Worm (Caenorhabditis elegans) whole organism, mixed stage, embryonic: ENCODE measurements around the gene npp-24.
A peak's percentile ranks its signal among the peaks of the same experiment; 100 is the strongest.
"Not testable (repeated sequence)": the region's sequence is repeated elsewhere in the genome, so short reads cannot be mapped to it uniquely, and the experiment has no call there.

ENCODE experiments used
- M03D4.4 ChIP-seq: sonication (generic microtip); optimal IDR thresholded peaks from 2 replicates; lab custom pipeline; 2017; ENCODE audit warnings: mild to moderate bottlenecking, missing genetic modification characterization, missing compliant biosample characterization
- bed-3 ChIP-seq: fragments of 200-800 bp; sonication (Bioruptor generic); optimal IDR thresholded peaks from 3 replicates; lab custom pipeline; 2018; ENCODE audit warnings: mild to moderate bottlenecking, missing genetic modification characterization, moderate library complexity, missing compliant biosample characterization
- blmp-1 ChIP-seq: fragments of 150-350 bp; optimal IDR thresholded peaks from 2 replicates; lab custom pipeline; 2014; ENCODE audit warnings: missing biosample characterization, missing genetic modification characterization
- ceh-39 ChIP-seq: fragments of 150-350 bp; optimal IDR thresholded peaks from 2 replicates; lab custom pipeline; 2014; ENCODE audit warnings: missing biosample characterization, missing genetic modification characterization
- ceh-43 ChIP-seq: fragments of 200-800 bp; sonication (Bioruptor generic); optimal IDR thresholded peaks from 2 replicates; lab custom pipeline; 2018; ENCODE audit warnings: mild to moderate bottlenecking, missing genetic modification characterization, moderate library complexity, missing compliant biosample characterization
- ceh-83 ChIP-seq: fragments of 200-800 bp; sonication (Bioruptor generic); optimal IDR thresholded peaks from 2 replicates; lab custom pipeline; 2018; ENCODE audit warnings: mild to moderate bottlenecking, missing genetic modification characterization, missing compliant biosample characterization
- ces-1 ChIP-seq: fragments of 150-350 bp; optimal IDR thresholded peaks from 2 replicates; lab custom pipeline; 2014; ENCODE audit warnings: missing biosample characterization, missing genetic modification reagents, missing genetic modification characterization
- cnd-1 ChIP-seq: fragments of 200-800 bp; sonication (Bioruptor generic); optimal IDR thresholded peaks from 2 replicates; lab custom pipeline; 2018; ENCODE audit warnings: mild to moderate bottlenecking, missing genetic modification characterization, missing compliant biosample characterization
- drap-1 ChIP-seq: fragments of 200-800 bp; sonication (Bioruptor generic); optimal IDR thresholded peaks from 3 replicates; lab custom pipeline; 2018; ENCODE audit warnings: mild to moderate bottlenecking, missing genetic modification characterization, missing compliant biosample characterization
- elt-1 ChIP-seq: sonication (generic microtip); optimal IDR thresholded peaks from 2 replicates; lab custom pipeline; 2017; ENCODE audit warnings: missing genetic modification characterization, mild to moderate bottlenecking, missing compliant biosample characterization, antibody characterized with exemption, moderate library complexity, borderline replicate concordance; ENCODE audit not compliant: insufficient read depth
- elt-3 ChIP-seq: fragments of 150-350 bp; optimal IDR thresholded peaks from 2 replicates; lab custom pipeline; 2014; ENCODE audit warnings: missing biosample characterization, missing genetic modification characterization
- flh-1 ChIP-seq: fragments of 200-800 bp; sonication (Bioruptor generic); optimal IDR thresholded peaks from 2 replicates; lab custom pipeline; 2018; ENCODE audit warnings: mild to moderate bottlenecking, missing genetic modification characterization, moderate library complexity, missing compliant biosample characterization
- ham-2 ChIP-seq: fragments of 200-800 bp; sonication (Bioruptor generic); optimal IDR thresholded peaks from 2 replicates; lab custom pipeline; 2018; ENCODE audit warnings: mild to moderate bottlenecking, missing genetic modification characterization, missing compliant biosample characterization
- hlh-1 ChIP-seq: fragments of 150-350 bp; optimal IDR thresholded peaks from 2 replicates; lab custom pipeline; 2014; ENCODE audit warnings: missing biosample characterization, missing genetic modification reagents, missing genetic modification characterization
- lin-13 ChIP-seq: fragments of 150-350 bp; optimal IDR thresholded peaks from 2 replicates; lab custom pipeline; 2014; ENCODE audit warnings: missing biosample characterization, missing genetic modification characterization
- lin-32 ChIP-seq: fragments of 200-800 bp; sonication (Bioruptor generic); optimal IDR thresholded peaks from 2 replicates; lab custom pipeline; 2018; ENCODE audit warnings: mild to moderate bottlenecking, missing genetic modification characterization, missing compliant biosample characterization
- lsy-2 ChIP-seq: fragments of 150-350 bp; optimal IDR thresholded peaks from 2 replicates; lab custom pipeline; 2014; ENCODE audit warnings: missing biosample characterization, missing genetic modification characterization
- mab-5 ChIP-seq: fragments of 150-350 bp; optimal IDR thresholded peaks from 2 replicates; lab custom pipeline; 2014; ENCODE audit warnings: missing biosample characterization, missing genetic modification characterization
- mep-1 ChIP-seq: fragments of 150-350 bp; optimal IDR thresholded peaks from 2 replicates; lab custom pipeline; 2017; ENCODE audit warnings: missing biosample characterization, missing genetic modification reagents, missing genetic modification characterization, inconsistent platforms
- mls-2 ChIP-seq: sonication (generic microtip); optimal IDR thresholded peaks from 2 replicates; lab custom pipeline; 2016; ENCODE audit warnings: mild to moderate bottlenecking, missing genetic modification characterization, moderate library complexity, missing compliant biosample characterization
- nhr-12 ChIP-seq: fragments of 150-350 bp; optimal IDR thresholded peaks from 2 replicates; lab custom pipeline; 2014; ENCODE audit warnings: missing biosample characterization, missing genetic modification characterization
- nhr-2 ChIP-seq: fragments of 150-350 bp; optimal IDR thresholded peaks from 2 replicates; lab custom pipeline; 2014; ENCODE audit warnings: missing biosample characterization, missing genetic modification characterization
- nhr-237 ChIP-seq: fragments of 150-350 bp; optimal IDR thresholded peaks from 2 replicates; lab custom pipeline; 2014; ENCODE audit warnings: missing biosample characterization, missing genetic modification characterization
- nhr-28 ChIP-seq: fragments of 150-350 bp; optimal IDR thresholded peaks from 2 replicates; lab custom pipeline; 2014; ENCODE audit warnings: missing biosample characterization, missing genetic modification characterization
- nhr-76 ChIP-seq: sonication (generic microtip); optimal IDR thresholded peaks from 2 replicates; lab custom pipeline; 2017; ENCODE audit warnings: missing biosample characterization, missing genetic modification characterization
- pha-4 ChIP-seq: fragments of 150-350 bp; optimal IDR thresholded peaks from 2 replicates; lab custom pipeline; 2018; ENCODE audit warnings: missing biosample characterization, missing genetic modification reagents, missing genetic modification characterization
- sem-2 ChIP-seq: fragments of 200-800 bp; sonication (Bioruptor generic); optimal IDR thresholded peaks from 2 replicates; lab custom pipeline; 2018; ENCODE audit warnings: mild to moderate bottlenecking, missing genetic modification characterization, missing compliant biosample characterization
- snpc-4 ChIP-seq: fragments of 150-350 bp; optimal IDR thresholded peaks from 2 replicates; lab custom pipeline; 2014; ENCODE audit warnings: missing biosample characterization, missing genetic modification characterization
- sptf-1 ChIP-seq: sonication (generic microtip); optimal IDR thresholded peaks from 2 replicates; lab custom pipeline; 2017; ENCODE audit warnings: mild to moderate bottlenecking, missing genetic modification characterization, moderate library complexity, missing compliant biosample characterization
- tbx-8 ChIP-seq: fragments of 200-800 bp; sonication (Bioruptor generic); optimal IDR thresholded peaks from 2 replicates; lab custom pipeline; 2018; ENCODE audit warnings: mild to moderate bottlenecking, missing genetic modification characterization, moderate library complexity, missing compliant biosample characterization
- unc-120 ChIP-seq: sonication (generic microtip); optimal IDR thresholded peaks from 2 replicates; lab custom pipeline; 2017; ENCODE audit warnings: missing genetic modification characterization, missing compliant biosample characterization; ENCODE audit not compliant: poor library complexity, severe bottlenecking
- unc-39 ChIP-seq: fragments of 150-350 bp; optimal IDR thresholded peaks from 2 replicates; lab custom pipeline; 2014; ENCODE audit warnings: missing biosample characterization, missing genetic modification characterization
- unc-62 ChIP-seq: fragments of 150-350 bp; optimal IDR thresholded peaks from 2 replicates; lab custom pipeline; 2014; ENCODE audit warnings: missing biosample characterization, missing genetic modification reagents, missing genetic modification characterization
- zip-8 ChIP-seq: fragments of 150-350 bp; optimal IDR thresholded peaks from 2 replicates; lab custom pipeline; 2014; ENCODE audit warnings: missing biosample characterization, missing genetic modification characterization
- ztf-11 ChIP-seq: fragments of 150-350 bp; optimal IDR thresholded peaks from 2 replicates; lab custom pipeline; 2014; ENCODE audit warnings: missing biosample characterization, missing genetic modification characterization

npp-24 gene

ce11 chrII:5537524-5537923, 31.9 kb downstream of the npp-24 start, which contains the start of gene C17C3.11:
Gene C17C3.11 (plus strand): TSS chrII:5537824.
- TF ChIP-seq lin-32 (GFP tag; lab: Kevin White, UChicago): no peak
- TF ChIP-seq snpc-4 (tag; lab: Kevin White, UChicago): no peak
- TF ChIP-seq pha-4 (tag; lab: Kevin White, UChicago): no peak
- TF ChIP-seq sem-2 (GFP tag; lab: Kevin White, UChicago): no peak
- no peak for TF ChIP-seq tbx-8 (GFP tag; lab: Kevin White, UChicago)
- TF ChIP-seq elt-1 (tag; lab: Kevin White, UChicago): no peak
- TF ChIP-seq nhr-76 (tag; lab: Kevin White, UChicago): no peak
- TF ChIP-seq ztf-11: no peak
- TF ChIP-seq hlh-1: no peak
- no peak for TF ChIP-seq mls-2 (tag; lab: Kevin White, UChicago)
- no peak for TF ChIP-seq ceh-43 (GFP tag; lab: Kevin White, UChicago)
- no peak for TF ChIP-seq flh-1 (GFP tag; lab: Kevin White, UChicago)
- TF ChIP-seq unc-120 (tag; lab: Kevin White, UChicago): no peak

- not testable (repeated sequence) for TF ChIP-seq sptf-1, nhr-76, ceh-39 (tag; lab: Kevin White, UChicago)
These were observed 34.4 kb downstream of the npp-24 start, which contains the start of gene hlh-27 for ce11 chrII:5540113-5540512. Gene hlh-27 (minus strand): TSS chrII:5540213.

ce11 chrII:5541685-5542084, 36.0 kb downstream of the npp-24 start, which contains the start of gene C17C3.24:
Gene C17C3.24 (minus strand): TSS chrII:5541785.
- TF ChIP-seq ztf-11 (no peak), ces-1 (GFP tag; lab: Kevin White, UChicago) (no peak), elt-1 (tag; lab: Kevin White, UChicago) (no peak), unc-39 (no peak), bed-3 (GFP tag; lab: Kevin White, UChicago) (no peak), ceh-43 (GFP tag; lab: Kevin White, UChicago) (no peak), unc-120 (tag; lab: Kevin White, UChicago) (no peak), nhr-76 (tag; lab: Kevin White, UChicago) (no peak), tbx-8 (GFP tag; lab: Kevin White, UChicago) (no peak), mab-5 (no peak), M03D4.4 (tag; lab: Kevin White, UChicago) (no peak), nhr-28 (tag; lab: Kevin White, UChicago) (no peak)

ce11 chrII:5543476-5544144, 37.9 kb downstream of the npp-24 start:
- TF ChIP-seq sptf-1 (tag; lab: Kevin White, UChicago) (peak; percentile 93), ceh-43 (GFP tag; lab: Kevin White, UChicago) (peak; percentile 86), nhr-76 (tag; lab: Kevin White, UChicago) (no peak), elt-1 (tag; lab: Kevin White, UChicago) (no peak), mab-5 (peak; percentile 84), lin-13 (tag; lab: Kevin White, UChicago) (peak; percentile 85), tbx-8 (GFP tag; lab: Kevin White, UChicago) (peak; percentile 93), snpc-4 (tag; lab: Kevin White, UChicago) (no peak), ham-2 (peak; percentile 75), cnd-1 (tag; lab: Kevin White, UChicago) (peak; percentile 80), drap-1 (GFP tag; lab: Kevin White, UChicago) (peak; percentile 89), sem-2 (GFP tag; lab: Kevin White, UChicago) (peak; percentile 76), blmp-1 (no peak), nhr-2 (peak; percentile 86), nhr-237 (tag; lab: Kevin White, UChicago) (peak; percentile 92), flh-1 (GFP tag; lab: Kevin White, UChicago) (peak; percentile 29), ces-1 (GFP tag; lab: Kevin White, UChicago) (peak; percentile 99), pha-4 (tag; lab: Kevin White, UChicago) (peak; percentile 92), nhr-28 (tag; lab: Kevin White, UChicago) (peak; percentile 24), ztf-11 (peak; percentile 83), ceh-39 (tag; lab: Kevin White, UChicago) (peak; percentile 74), zip-8 (no peak), M03D4.4 (tag; lab: Kevin White, UChicago) (peak; percentile 86), lsy-2 (tag; lab: Kevin White, UChicago) (peak; percentile 84), hlh-1 (peak; percentile 72), ceh-83 (GFP tag; lab: Kevin White, UChicago) (peak; percentile 93), unc-62 (GFP tag; lab: Kevin White, UChicago) (peak; percentile 89), bed-3 (GFP tag; lab: Kevin White, UChicago) (peak; percentile 65), mls-2 (tag; lab: Kevin White, UChicago) (peak; percentile 95), elt-3 (tag; lab: Kevin White, UChicago) (peak; percentile 80), unc-120 (tag; lab: Kevin White, UChicago) (peak; percentile 94), unc-39 (peak; percentile 55), lin-32 (GFP tag; lab: Kevin White, UChicago) (peak; percentile 78), mep-1 (tag; lab: Kevin White, UChicago) (peak; percentile 96), nhr-12 (peak; percentile 89)
